Fruit fly (Drosophila melanogaster): ENCODE measurements around the gene CG8353.

The CG8353 gene

DNA sequence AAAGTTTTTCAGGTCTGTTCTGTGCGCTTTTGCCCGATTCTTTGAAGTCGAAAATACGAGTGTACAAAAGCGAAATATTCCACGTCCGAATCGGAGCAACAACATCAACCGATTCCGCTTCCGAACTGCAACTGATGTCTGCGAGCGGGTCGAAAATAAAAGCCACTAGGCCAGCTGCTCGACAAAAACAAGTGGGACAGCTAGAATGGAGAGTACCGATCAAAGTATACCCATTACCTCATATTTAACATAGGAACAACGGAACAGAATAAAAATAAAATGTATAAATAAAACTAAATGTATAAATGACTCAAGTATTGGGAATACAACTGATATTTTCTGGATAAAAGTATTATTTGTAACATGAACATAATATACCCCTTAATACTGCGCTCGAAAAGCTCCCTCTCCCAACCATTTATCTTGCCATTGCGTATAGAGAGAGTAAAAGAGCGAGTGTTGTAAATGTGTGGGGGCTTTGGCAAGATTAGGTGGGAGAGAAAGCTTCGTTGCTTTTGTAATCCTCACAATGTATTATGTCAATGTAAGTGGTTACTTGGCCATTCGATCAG lies 8.8 kb upstream of the CG8353 start, which contains the start of gene SLC5A11 (continued):
- TF ChIP-seq slou (GFP tag; optimal IDR thresholded peaks at IDR 0.05), result peak; percentile 100
- TF ChIP-seq Opbp (GFP tag; IDR thresholded peaks at IDR 0.05; ENCODE audit: partially characterized antibody), result no peak; the same call in 2 of the 3 replicates
- peak; percentile 93 for TF ChIP-seq CG11093 (GFP tag; IDR thresholded peaks at IDR 0.05)
- TF ChIP-seq Xrp1 (GFP tag; IDR thresholded peaks at IDR 0.05), result peak; percentile 97
- TF ChIP-seq Mrtf (GFP tag; IDR thresholded peaks at IDR 0.05), result peak; percentile 94
- peak; percentile 97 for TF ChIP-seq E2f1 (GFP tag; IDR thresholded peaks at IDR 0.05)
- TF ChIP-seq BEAF-32 (GFP tag; optimal IDR thresholded peaks at IDR 0.05), result peak; percentile 47
- peak in 1 of 2 experiments; percentile 100 for TF ChIP-seq eve (GFP tag; optimal IDR thresholded peaks at IDR 0.05)
- TF ChIP-seq CG3407 (GFP tag; optimal IDR thresholded peaks at IDR 0.05), result peak; percentile 86
- peak; percentile 97 for TF ChIP-seq Rfx (GFP tag; IDR thresholded peaks at IDR 0.05)
- peak; percentile 98 for TF ChIP-seq Meics (GFP tag; optimal IDR thresholded peaks at IDR 0.05)
- peak; percentile 98 for TF ChIP-seq CG2712 (tag; optimal IDR thresholded peaks at IDR 0.05)
- peak; percentile 94 for TF ChIP-seq CG10565 (GFP tag; optimal IDR thresholded peaks at IDR 0.05)
- peak; percentile 83 for TF ChIP-seq pros (GFP tag; optimal IDR thresholded peaks at IDR 0.05)
- TF ChIP-seq C15 (GFP tag; IDR thresholded peaks at IDR 0.05), result peak; percentile 97
- TF ChIP-seq h (optimal IDR thresholded peaks at IDR 0.05), result no peak
- TF ChIP-seq CG3995 (GFP tag; optimal IDR thresholded peaks at IDR 0.05), result peak; percentile 54
- TF ChIP-seq CG8089 (GFP tag; optimal IDR thresholded peaks at IDR 0.05), result peak; percentile 31
- peak; percentile 75 for TF ChIP-seq mirr (GFP tag; optimal IDR thresholded peaks at IDR 0.05)
- TF ChIP-seq chn (GFP tag; optimal IDR thresholded peaks at IDR 0.05), result peak; percentile 79
- peak; percentile 64 for TF ChIP-seq CG7928 (GFP tag; optimal IDR thresholded peaks at IDR 0.05)
- TF ChIP-seq vvl (GFP tag; IDR thresholded peaks at IDR 0.05), result peak; percentile 99
- no peak for TF ChIP-seq lov (optimal IDR thresholded peaks at IDR 0.05)
- TF ChIP-seq lov (GFP tag; IDR thresholded peaks at IDR 0.05), result peak; percentile 87
- no peak for TF ChIP-seq usp (GFP tag; optimal IDR thresholded peaks at IDR 0.05)
- peak; percentile 94 for TF ChIP-seq CG3065 (GFP tag; optimal IDR thresholded peaks at IDR 0.05)
- TF ChIP-seq chinmo (GFP tag; IDR thresholded peaks at IDR 0.05; ENCODE audit: partially characterized antibody), result peak; percentile 86; the same call in 2 of the 4 replicates
- TF ChIP-seq Ets65A (GFP tag), result peak; percentile 100
- no peak for TF ChIP-seq zf30C (GFP tag; optimal IDR thresholded peaks at IDR 0.05)
- peak; percentile 99 for TF ChIP-seq tin (GFP tag; optimal IDR thresholded peaks at IDR 0.05)
- TF ChIP-seq CG12071 (GFP tag; optimal IDR thresholded peaks at IDR 0.05), result peak; percentile 89
- peak; percentile 97 for TF ChIP-seq CG14441 (GFP tag; IDR thresholded peaks at IDR 0.05)
- peak; percentile 85 for TF ChIP-seq CG8281 (tag; optimal IDR thresholded peaks at IDR 0.05)
- TF ChIP-seq gem (tag; optimal IDR thresholded peaks at IDR 0.05), result peak; percentile 98
- TF ChIP-seq en (GFP tag; optimal IDR thresholded peaks at IDR 0.05), result no peak
- peak; percentile 64 for TF ChIP-seq Antp (GFP tag; optimal IDR thresholded peaks at IDR 0.05)
- peak; percentile 78 for TF ChIP-seq CG14965 (GFP tag; optimal IDR thresholded peaks at IDR 0.05; ENCODE audit: borderline replicate concordance)
- no peak for TF ChIP-seq br (optimal IDR thresholded peaks at IDR 0.05)
- TF ChIP-seq CG18011 (GFP tag; optimal IDR thresholded peaks at IDR 0.05), result peak; percentile 84
- TF ChIP-seq tap (tag; optimal IDR thresholded peaks at IDR 0.05), result peak; percentile 95
- peak; percentile 95 for TF ChIP-seq odd (GFP tag; optimal IDR thresholded peaks at IDR 0.05)
- peak; percentile 58 for TF ChIP-seq CG33557 (GFP tag; optimal IDR thresholded peaks at IDR 0.05)
- peak; percentile 98 for TF ChIP-seq YL-1 (GFP tag; optimal IDR thresholded peaks at IDR 0.05)
- peak; percentile 87 for TF ChIP-seq Gug (GFP tag; IDR thresholded peaks at IDR 0.05)
- peak; percentile 58 for TF ChIP-seq Side (GFP tag; optimal IDR thresholded peaks at IDR 0.05)
- peak; percentile 95 for TF ChIP-seq CG6765 (GFP tag; optimal IDR thresholded peaks at IDR 0.05)
- peak; percentile 95 for TF ChIP-seq ATbp (GFP tag; optimal IDR thresholded peaks at IDR 0.05)
- TF ChIP-seq CG8290 (GFP tag; optimal IDR thresholded peaks at IDR 0.05), result peak; percentile 93
- peak in 1 of 2 experiments; percentile 57 for TF ChIP-seq CG8290 (tag; optimal IDR thresholded peaks at IDR 0.05)
- TF ChIP-seq fd3F (GFP tag; optimal IDR thresholded peaks at IDR 0.05), result peak; percentile 71
- TF ChIP-seq emc (GFP tag; optimal IDR thresholded peaks at IDR 0.05), result peak; percentile 98
- peak; percentile 99 for TF ChIP-seq Taf1 (GFP tag; IDR thresholded peaks at IDR 0.05)

Measured in whole organism, embryonic.